Fruit fly (Drosophila melanogaster) whole organism, embryonic: Measurements from ENCODE around the gene sphe.
A peak's percentile ranks its signal among the peaks of the same experiment; 100 is the strongest.

Experiments
- Asciz ChIP-seq: fragments of 200-800 bp; sonication (Bioruptor generic); optimal IDR thresholded peaks from 2 replicates; lab custom pipeline; 2017; ENCODE audit warnings: missing biosample characterization, mild to moderate bottlenecking, missing genetic modification characterization, missing genetic modification reagents
- Atf-2 ChIP-seq: fragments of 200-800 bp; sonication (Bioruptor generic); optimal IDR thresholded peaks from 2 replicates; lab custom pipeline; 2016; ENCODE audit warnings: missing biosample characterization, missing genetic modification characterization
- BEAF-32 ChIP-seq: fragments of 200-800 bp; sonication (Bioruptor generic); optimal IDR thresholded peaks from 3 replicates; lab custom pipeline; 2017; ENCODE audit warnings: missing biosample characterization, missing genetic modification characterization, mild to moderate bottlenecking, moderate library complexity, missing genetic modification reagents
- CG11398 ChIP-seq: fragments of 200-800 bp; sonication (Bioruptor generic); optimal IDR thresholded peaks from 2 replicates; lab custom pipeline; 2016; ENCODE audit warnings: missing biosample characterization, missing genetic modification characterization
- CG11504 ChIP-seq: fragments of 200-800 bp; sonication (Bioruptor generic); optimal IDR thresholded peaks from 3 replicates; lab custom pipeline; 2019; ENCODE audit warnings: missing biosample characterization, mild to moderate bottlenecking, missing genetic modification characterization, moderate library complexity
- CG1529 ChIP-seq: fragments of 200-800 bp; sonication (Bioruptor generic); optimal IDR thresholded peaks from 3 replicates; lab custom pipeline; 2018; ENCODE audit warnings: missing biosample characterization, missing genetic modification characterization
- CG16863 ChIP-seq: fragments of 200-800 bp; sonication (Bioruptor generic); optimal IDR thresholded peaks from 3 replicates; lab custom pipeline; 2016; ENCODE audit warnings: missing biosample characterization, missing genetic modification characterization
- CG17361 ChIP-seq: fragments of 200-800 bp; sonication (Bioruptor generic); IDR thresholded peaks from 3 replicates; pipeline ENCODE4 v1.3.6; 2022; ENCODE audit warnings: missing biosample characterization, missing genetic modification characterization
- CG18011 ChIP-seq: fragments of 200-800 bp; sonication (Bioruptor generic); optimal IDR thresholded peaks from 2 replicates; lab custom pipeline; 2017; ENCODE audit warnings: missing biosample characterization, missing genetic modification characterization, mild to moderate bottlenecking, moderate library complexity, missing genotype
- CG2889 ChIP-seq: fragments of 200-800 bp; sonication (Bioruptor generic); IDR thresholded peaks from 3 replicates; pipeline ENCODE4 v1.3.6; 2022; ENCODE audit warnings: missing biosample characterization, missing genetic modification characterization
- CG32772 ChIP-seq: fragments of 200-800 bp; sonication (Bioruptor generic); IDR thresholded peaks from 2 replicates; pipeline ENCODE4 v1.3.6; 2022; ENCODE audit warnings: missing biosample characterization, missing genetic modification characterization
- CG3281 ChIP-seq: fragments of 200-800 bp; sonication (Bioruptor generic); optimal IDR thresholded peaks from 3 replicates; lab custom pipeline; 2017; ENCODE audit warnings: missing biosample characterization, mild to moderate bottlenecking, missing genetic modification characterization
- CG33213 ChIP-seq: fragments of 200-800 bp; sonication (Bioruptor generic); optimal IDR thresholded peaks from 3 replicates; lab custom pipeline; 2016; ENCODE audit warnings: missing biosample characterization, missing genetic modification characterization
- CG9609 ChIP-seq: fragments of 200-800 bp; sonication (Bioruptor generic); optimal IDR thresholded peaks from 3 replicates; lab custom pipeline; 2016; ENCODE audit warnings: missing biosample characterization, missing genetic modification characterization
- CoRest ChIP-seq: fragments of 200-800 bp; sonication (Bioruptor generic); optimal IDR thresholded peaks from 3 replicates; lab custom pipeline; 2018; ENCODE audit warnings: missing biosample characterization, mild to moderate bottlenecking, missing genetic modification characterization, moderate library complexity
- Dref ChIP-seq: fragments of 200-800 bp; sonication (Bioruptor generic); IDR thresholded peaks from 2 replicates; pipeline ENCODE4 v1.3.6; 2022; ENCODE audit warnings: missing biosample characterization, missing genetic modification characterization
- E2f2 ChIP-seq: fragments of 200-800 bp; sonication (Bioruptor generic); IDR thresholded peaks from 2 replicates; pipeline ENCODE4 v1.3.6; 2022; ENCODE audit warnings: missing biosample characterization, missing genetic modification characterization
- Ets65A ChIP-seq: fragments of 200-800 bp; sonication (Bioruptor generic); peaks from one replicate; lab custom pipeline; 2016; ENCODE audit warnings: missing biosample characterization, missing genetic modification characterization
- Fer1 ChIP-seq: fragments of 200-800 bp; sonication (Bioruptor generic); optimal IDR thresholded peaks from 2 replicates; lab custom pipeline; 2017; ENCODE audit warnings: missing biosample characterization, mild to moderate bottlenecking, missing genetic modification characterization
- HmgD ChIP-seq: fragments of 200-800 bp; sonication (Bioruptor generic); optimal IDR thresholded peaks from 3 replicates; lab custom pipeline; 2016; ENCODE audit warnings: missing biosample characterization, missing genetic modification characterization
- HmgZ ChIP-seq: fragments of 200-800 bp; sonication (Bioruptor generic); optimal IDR thresholded peaks from 2 replicates; lab custom pipeline; 2018; ENCODE audit warnings: missing biosample characterization, mild to moderate bottlenecking, missing genetic modification characterization
- Hr51 ChIP-seq, 2 experiments: fragments of 200-800 bp; sonication (Bioruptor generic); optimal IDR thresholded peaks; 2 replicates in 1 of 2; 3 replicates in 1 of 2; lab custom pipeline; 2016 to 2018; ENCODE audit warnings: missing biosample characterization in 2 of 2, missing genetic modification characterization in 2 of 2, mild to moderate bottlenecking in 1 of 2, moderate library complexity in 1 of 2
- Hsf ChIP-seq: fragments of 200-800 bp; sonication (Bioruptor generic); optimal IDR thresholded peaks from 3 replicates; lab custom pipeline; 2016; ENCODE audit warnings: missing biosample characterization, missing genetic modification characterization
- Jarid2 ChIP-seq: fragments of 200-800 bp; sonication (Bioruptor generic); optimal IDR thresholded peaks from 3 replicates; lab custom pipeline; 2017; ENCODE audit warnings: mild to moderate bottlenecking, missing biosample characterization, missing genetic modification reagents, missing genetic modification characterization
- Lpt ChIP-seq: fragments of >200 bp; optimal IDR thresholded peaks from 2 replicates; lab custom pipeline; 2018; ENCODE audit warnings: missing biosample characterization, missing genetic modification characterization
- MBD-R2 ChIP-seq: fragments of 200-800 bp; sonication (Bioruptor generic); IDR thresholded peaks from 2 replicates; pipeline ENCODE4 v1.3.6; 2022; ENCODE audit warnings: missing biosample characterization, missing genetic modification characterization
- Med ChIP-seq: fragments of 200-800 bp; sonication (Bioruptor generic); peaks from one replicate; lab custom pipeline; 2016; ENCODE audit warnings: missing biosample characterization, missing genetic modification characterization, mild to moderate bottlenecking, inconsistent platforms, moderate library complexity
- Meics ChIP-seq: fragments of 200-800 bp; sonication (Bioruptor generic); optimal IDR thresholded peaks from 2 replicates; lab custom pipeline; 2017; ENCODE audit warnings: missing biosample characterization, mild to moderate bottlenecking, missing genetic modification characterization
- Myb ChIP-seq: fragments of 200-800 bp; sonication (Bioruptor generic); optimal IDR thresholded peaks from 2 replicates; lab custom pipeline; 2016; ENCODE audit warnings: missing biosample characterization, missing genetic modification characterization
- Opbp ChIP-seq: fragments of 200-800 bp; sonication (Bioruptor generic); IDR thresholded peaks from 3 replicates; pipeline ENCODE4 v1.3.6; 2022; ENCODE audit warnings: missing biosample characterization, missing genetic modification characterization; ENCODE audit not compliant: partially characterized antibody
- Sry-δ ChIP-seq: fragments of 200-800 bp; sonication (Bioruptor generic); optimal IDR thresholded peaks from 2 replicates; lab custom pipeline; 2016; ENCODE audit warnings: missing biosample characterization, missing genetic modification characterization
- Tbp ChIP-seq: fragments of >200 bp; optimal IDR thresholded peaks from 2 replicates; lab custom pipeline; 2018; ENCODE audit warnings: missing biosample characterization, missing genetic modification characterization
- cad ChIP-seq: fragments of >200 bp; optimal IDR thresholded peaks from 2 replicates; lab custom pipeline; 2017; ENCODE audit warnings: missing biosample characterization, missing genetic modification characterization
- chm ChIP-seq: fragments of 200-800 bp; sonication (Bioruptor generic); IDR thresholded peaks from 2 replicates; pipeline ENCODE4 v1.3.6; 2022; ENCODE audit warnings: missing biosample characterization, missing genetic modification characterization
- cwo ChIP-seq: fragments of 200-800 bp; sonication (Bioruptor generic); optimal IDR thresholded peaks from 3 replicates; lab custom pipeline; 2017; ENCODE audit warnings: missing biosample characterization, missing genetic modification characterization, mild to moderate bottlenecking, moderate library complexity, missing genetic modification reagents
- dysf ChIP-seq: fragments of 200-800 bp; sonication (Bioruptor generic); IDR thresholded peaks from 3 replicates; pipeline ENCODE4 v1.3.6; 2022; ENCODE audit warnings: missing biosample characterization, missing genetic modification characterization
- emc ChIP-seq: fragments of 200-800 bp; sonication (Bioruptor generic); optimal IDR thresholded peaks from 2 replicates; lab custom pipeline; 2016; ENCODE audit warnings: missing biosample characterization, missing genetic modification characterization
- ewg ChIP-seq: fragments of 200-800 bp; sonication (Bioruptor generic); optimal IDR thresholded peaks from 3 replicates; lab custom pipeline; 2017; ENCODE audit warnings: mild to moderate bottlenecking, missing biosample characterization, missing genetic modification reagents, missing genetic modification characterization
- gfzf ChIP-seq: fragments of 200-800 bp; sonication (Bioruptor generic); optimal IDR thresholded peaks from 2 replicates; lab custom pipeline; 2016; ENCODE audit warnings: missing biosample characterization, mild to moderate bottlenecking, missing genetic modification characterization, moderate library complexity
- nmo ChIP-seq: fragments of 200-800 bp; sonication (Bioruptor generic); optimal IDR thresholded peaks from 2 replicates; lab custom pipeline; 2018; ENCODE audit warnings: missing biosample characterization, mild to moderate bottlenecking, missing genetic modification characterization, moderate library complexity
- phol ChIP-seq: fragments of 200-800 bp; sonication (Bioruptor generic); optimal IDR thresholded peaks from 3 replicates; lab custom pipeline; 2018; ENCODE audit warnings: missing biosample characterization, mild to moderate bottlenecking, missing genetic modification characterization, moderate library complexity
- row ChIP-seq: fragments of 200-800 bp; sonication (Bioruptor generic); IDR thresholded peaks from 3 replicates; pipeline ENCODE4 v1.3.6; 2022; ENCODE audit warnings: missing biosample characterization, missing genetic modification characterization
- sens ChIP-seq: fragments of 200-800 bp; sonication (Bioruptor generic); peaks from one replicate; lab custom pipeline; 2016; ENCODE audit warnings: missing biosample characterization, missing genetic modification characterization
- sim ChIP-seq: fragments of 200-800 bp; sonication (Bioruptor generic); IDR thresholded peaks from 2 replicates; pipeline ENCODE4 v1.3.6; 2022; ENCODE audit warnings: missing biosample characterization, missing genetic modification characterization
- ssp ChIP-seq: fragments of 200-800 bp; sonication (Bioruptor generic); IDR thresholded peaks from 2 replicates; pipeline ENCODE4 v1.3.6; 2022; ENCODE audit warnings: missing biosample characterization, missing genetic modification characterization
- stwl ChIP-seq: fragments of 200-800 bp; sonication (Bioruptor generic); optimal IDR thresholded peaks from 3 replicates; lab custom pipeline; 2018; ENCODE audit warnings: missing biosample characterization, mild to moderate bottlenecking, missing genetic modification characterization, moderate library complexity
- unpg ChIP-seq: fragments of 200-800 bp; sonication (Bioruptor generic); optimal IDR thresholded peaks from 3 replicates; lab custom pipeline; 2018; ENCODE audit warnings: missing biosample characterization, mild to moderate bottlenecking, missing genetic modification characterization, moderate library complexity

sphe gene

DNA sequence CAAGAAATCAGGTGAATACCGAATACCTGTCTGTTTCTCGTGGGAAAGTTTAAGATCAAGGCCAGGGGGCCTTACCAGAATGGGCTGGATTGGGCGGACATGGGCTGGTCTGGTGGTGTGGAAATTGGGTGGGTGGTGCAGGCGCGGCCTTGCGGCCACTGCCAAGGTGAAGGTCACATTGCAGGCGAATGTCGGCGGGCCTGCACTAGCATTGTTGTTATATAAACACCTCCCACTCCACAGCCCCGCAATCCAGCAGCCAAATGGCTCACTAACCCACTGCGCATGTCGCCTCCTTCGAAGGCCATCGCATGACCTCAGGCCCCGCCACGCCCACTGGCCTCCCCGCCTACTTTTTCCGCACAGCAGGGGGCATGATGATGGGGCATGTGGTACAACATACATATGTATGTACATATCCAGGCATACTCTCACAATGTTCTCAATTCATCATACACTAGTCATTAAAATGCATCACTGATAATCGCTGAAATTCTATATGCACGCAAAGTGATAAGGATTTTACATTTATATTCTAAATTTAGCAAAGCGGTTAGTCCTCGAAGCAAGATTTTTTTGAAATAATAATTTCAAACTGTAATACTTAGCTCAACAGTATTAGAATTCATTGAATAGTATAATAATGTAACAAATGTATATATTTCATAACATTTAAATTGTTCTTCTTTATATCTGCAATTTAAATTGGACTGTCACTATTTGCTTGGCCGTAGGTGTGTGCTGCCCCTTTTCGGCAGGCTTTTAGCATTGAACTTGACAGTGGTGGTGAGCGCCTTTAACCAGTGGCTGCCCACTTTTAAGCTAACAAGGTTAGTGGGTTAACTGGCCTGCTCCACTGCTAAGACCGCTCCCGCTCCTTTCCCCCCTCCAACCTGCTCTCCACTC lies 4.9 kb downstream of the sphe start (continued):
- TF ChIP-seq cad (GFP tag; lab: Kevin White, UChicago) (no peak), Sry-δ (no peak), CG3281 (GFP tag; lab: Kevin White, UChicago) (peak; percentile 24), Meics (GFP tag; lab: Kevin White, UChicago) (peak; percentile 40)

DNA sequence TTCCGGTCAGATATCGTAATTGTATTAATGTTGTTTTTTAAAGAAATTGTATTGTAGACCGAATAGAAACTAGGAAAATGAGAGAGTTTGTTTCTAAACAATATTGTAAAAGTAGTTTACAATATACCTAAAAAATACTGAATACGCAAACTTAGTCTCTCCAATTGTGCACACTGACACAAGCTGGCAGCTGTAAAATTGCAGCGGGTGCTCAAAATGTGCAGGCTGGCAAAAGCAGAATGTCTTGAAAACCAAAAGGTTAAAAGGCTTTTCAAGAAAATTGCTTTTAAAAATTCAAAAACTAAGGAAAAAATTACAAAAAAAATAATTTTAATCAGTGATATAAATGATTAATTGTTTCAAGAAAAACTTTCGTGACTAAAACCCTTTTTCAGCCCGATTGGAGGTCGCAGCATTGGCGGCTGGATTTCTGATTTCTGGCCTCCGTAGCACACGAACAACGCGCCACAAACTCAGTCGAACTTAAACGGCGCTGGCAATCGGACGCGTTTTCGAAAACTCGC lies 6.1 kb downstream of the sphe start, which contains the start of gene CG4678:
CG4678 (plus strand) TSS at position 474 of the 524 bp plus-strand sequence.
- TF ChIP-seq MBD-R2 (GFP tag; lab: Robert Waterston, UW) (peak; percentile 35; the same call in 1 of the 2 replicates), CG32772 (GFP tag; lab: Robert Waterston, UW) (no peak), gfzf (GFP tag; lab: Kevin White, UChicago) (peak; percentile 72), CoRest (tag; lab: Kevin White, UChicago) (peak; percentile 42), CG11504 (tag; lab: Kevin White, UChicago) (peak; percentile 51), phol (peak; percentile 19), sens (peak; percentile 73), CG16863 (GFP tag; lab: Kevin White, UChicago) (no peak), Asciz (GFP tag; lab: Kevin White, UChicago) (no peak), Hsf (no peak), Med (GFP tag; lab: Kevin White, UChicago) (peak; percentile 81), CG1529 (GFP tag; lab: Kevin White, UChicago) (no peak), CG11398 (GFP tag; lab: Kevin White, UChicago) (no peak), Atf-2 (GFP tag; lab: Kevin White, UChicago) (no peak), CG33213 (GFP tag; lab: Kevin White, UChicago) (peak; percentile 58), emc (GFP tag; lab: Kevin White, UChicago) (no peak), ssp (GFP tag; lab: Robert Waterston, UW) (peak; percentile 31; the same call in 1 of the 2 replicates), CG18011 (GFP tag; lab: Kevin White, UChicago) (peak; percentile 99), Jarid2 (GFP tag; lab: Kevin White, UChicago) (peak; percentile 29), CG9609 (GFP tag; lab: Kevin White, UChicago) (peak; percentile 6), Sry-δ (peak; percentile 9), HmgD (GFP tag; lab: Kevin White, UChicago) (peak; percentile 43), cwo (no peak), BEAF-32 (GFP tag; lab: Kevin White, UChicago) (peak; percentile 28), chm (GFP tag; lab: Robert Waterston, UW) (no peak), unpg (no peak), Tbp (GFP tag; lab: Kevin White, UChicago) (no peak), ewg (peak; percentile 0), Lpt (GFP tag; lab: Kevin White, UChicago) (no peak), nmo (GFP tag; lab: Kevin White, UChicago) (peak; percentile 20), stwl (tag; lab: Kevin White, UChicago) (peak; percentile 90), dysf (GFP tag; lab: Robert Waterston, UW) (no peak), HmgZ (tag; lab: Kevin White, UChicago) (peak; percentile 20), Myb (peak; percentile 52), CG17361 (GFP tag; lab: Robert Waterston, UW) (no peak), Dref (GFP tag; lab: Robert Waterston, UW) (peak; percentile 46; the same call in 1 of the 2 replicates), Ets65A (GFP tag; lab: Kevin White, UChicago) (peak; percentile 93), Fer1 (no peak), sim (no peak), E2f2 (GFP tag; lab: Robert Waterston, UW) (peak; percentile 89), row (GFP tag; lab: Robert Waterston, UW) (0 out of 3 replicates have a peak, but pooled peaks have one; percentile 20), Hr51 (GFP tag; optimal IDR thresholded peaks at IDR 0.05; lab: Kevin White, UChicago) (peak in 1 of 2 experiments; percentile 12), Opbp (GFP tag; lab: Robert Waterston, UW) (peak; percentile 52; the same call in 2 of the 3 replicates), CG2889 (GFP tag; lab: Robert Waterston, UW) (no peak)
